Fruit fly (Drosophila melanogaster) whole organism, embryonic: Measurements from ENCODE around the gene Spase25.

Experiments
- Asciz ChIP-seq: fragments of 200-800 bp; sonication (Bioruptor generic); optimal IDR thresholded peaks from 2 replicates; lab custom pipeline; 2017; ENCODE audit warnings: missing biosample characterization, mild to moderate bottlenecking, missing genetic modification characterization, missing genetic modification reagents
- CG10366 ChIP-seq: fragments of 200-800 bp; sonication (Bioruptor generic); IDR thresholded peaks from 2 replicates; pipeline ENCODE4 v1.3.6; 2022; ENCODE audit warnings: missing biosample characterization, missing genetic modification characterization
- CG13894 ChIP-seq: fragments of 200-800 bp; sonication (Bioruptor generic); optimal IDR thresholded peaks from 3 replicates; lab custom pipeline; 2018; ENCODE audit warnings: missing biosample characterization, mild to moderate bottlenecking, missing genetic modification characterization, moderate library complexity
- CG17186 ChIP-seq: fragments of 200-800 bp; sonication (Bioruptor generic); optimal IDR thresholded peaks from 3 replicates; lab custom pipeline; 2017; ENCODE audit warnings: missing biosample characterization, missing genetic modification reagents, missing genetic modification characterization
- CG17568 ChIP-seq: fragments of 200-800 bp; sonication (Bioruptor generic); optimal IDR thresholded peaks from 2 replicates; lab custom pipeline; 2018; ENCODE audit warnings: missing biosample characterization, mild to moderate bottlenecking, missing genetic modification characterization, moderate library complexity
- CG1792 ChIP-seq: fragments of 200-800 bp; sonication (Bioruptor generic); optimal IDR thresholded peaks from 2 replicates; lab custom pipeline; 2016; ENCODE audit warnings: missing biosample characterization, missing genetic modification characterization
- CG30020 ChIP-seq: fragments of 200-800 bp; optimal IDR thresholded peaks from 2 replicates; lab custom pipeline; 2019; ENCODE audit warnings: missing biosample characterization, mild to moderate bottlenecking, missing genetic modification characterization, moderate library complexity
- CG3163 ChIP-seq: fragments of 200-800 bp; sonication (Bioruptor generic); optimal IDR thresholded peaks from 3 replicates; lab custom pipeline; 2016; ENCODE audit warnings: missing biosample characterization, missing genetic modification characterization
- CG32532 ChIP-seq: fragments of 200-800 bp; sonication (Bioruptor generic); IDR thresholded peaks from 2 replicates; pipeline ENCODE4 v1.3.6; 2022; ENCODE audit warnings: missing biosample characterization, missing genetic modification characterization
- CG4360 ChIP-seq: fragments of 200-800 bp; sonication (Bioruptor generic); IDR thresholded peaks from 2 replicates; pipeline ENCODE4 v1.3.6; 2022; ENCODE audit warnings: missing biosample characterization, missing genetic modification characterization
- CG6813 ChIP-seq: fragments of 200-800 bp; sonication (Bioruptor generic); optimal IDR thresholded peaks from 2 replicates; lab custom pipeline; 2017; ENCODE audit warnings: missing biosample characterization, missing genetic modification characterization, mild to moderate bottlenecking, moderate library complexity, missing genetic modification reagents
- CG7963 ChIP-seq: fragments of 200-800 bp; sonication (Bioruptor generic); IDR thresholded peaks from 3 replicates; pipeline ENCODE4 v1.3.6; 2022; ENCODE audit warnings: missing biosample characterization, missing genetic modification characterization; ENCODE audit not compliant: partially characterized antibody
- CG8388 ChIP-seq: fragments of 200-800 bp; sonication (Bioruptor generic); optimal IDR thresholded peaks from 2 replicates; lab custom pipeline; 2019; ENCODE audit warnings: missing biosample characterization, mild to moderate bottlenecking, missing genetic modification characterization, moderate library complexity
- CG8944 ChIP-seq: fragments of 200-800 bp; sonication (Bioruptor generic); optimal IDR thresholded peaks from 3 replicates; lab custom pipeline; 2016; ENCODE audit warnings: missing biosample characterization, missing genetic modification characterization
- Chrac-16 ChIP-seq: fragments of 200-800 bp; sonication (Bioruptor generic); optimal IDR thresholded peaks from 3 replicates; lab custom pipeline; 2016; ENCODE audit warnings: missing biosample characterization, missing genetic modification characterization
- D19A ChIP-seq: fragments of 200-800 bp; optimal IDR thresholded peaks from 3 replicates; lab custom pipeline; 2019; ENCODE audit warnings: missing biosample characterization, mild to moderate bottlenecking, missing genetic modification characterization, moderate library complexity
- Dip2 ChIP-seq: fragments of 200-800 bp; sonication (Bioruptor generic); IDR thresholded peaks from 2 replicates; pipeline ENCODE4 v1.3.6; 2022; ENCODE audit warnings: missing biosample characterization, missing genetic modification characterization
- E2f1 ChIP-seq: fragments of 200-800 bp; sonication (Bioruptor generic); IDR thresholded peaks from 2 replicates; pipeline ENCODE4 v1.3.6; 2022; ENCODE audit warnings: missing biosample characterization, missing genetic modification characterization
- E2f2 ChIP-seq: fragments of 200-800 bp; sonication (Bioruptor generic); IDR thresholded peaks from 2 replicates; pipeline ENCODE4 v1.3.6; 2022; ENCODE audit warnings: missing biosample characterization, missing genetic modification characterization
- Elba2 ChIP-seq: fragments of 200-800 bp; sonication (Bioruptor generic); optimal IDR thresholded peaks from 3 replicates; lab custom pipeline; 2016; ENCODE audit warnings: missing biosample characterization, missing genetic modification characterization
- Fer1 ChIP-seq: fragments of 200-800 bp; sonication (Bioruptor generic); optimal IDR thresholded peaks from 2 replicates; lab custom pipeline; 2017; ENCODE audit warnings: missing biosample characterization, mild to moderate bottlenecking, missing genetic modification characterization
- Hr3 ChIP-seq: fragments of 200-800 bp; sonication (Bioruptor generic); optimal IDR thresholded peaks from 3 replicates; lab custom pipeline; 2016; ENCODE audit warnings: missing biosample characterization, missing genetic modification characterization
- Nf-YA ChIP-seq: fragments of 200-800 bp; sonication (Bioruptor generic); IDR thresholded peaks from 2 replicates; pipeline ENCODE4 v1.3.6; 2022; ENCODE audit warnings: missing biosample characterization, missing genetic modification characterization
- Ravus ChIP-seq: fragments of 200-800 bp; sonication (Bioruptor generic); IDR thresholded peaks from 2 replicates; pipeline ENCODE4 v1.3.6; 2022; ENCODE audit warnings: missing biosample characterization, missing genetic modification characterization
- Side ChIP-seq: fragments of 200-800 bp; sonication (Bioruptor generic); optimal IDR thresholded peaks from 2 replicates; lab custom pipeline; 2016; ENCODE audit warnings: missing biosample characterization, missing genetic modification characterization
- Stat92E ChIP-seq, 3 experiments: fragments of >200 bp in 2 of 3; fragments of 200-800 bp in 1 of 3; sonication (Bioruptor generic) in 1 of 3; optimal IDR thresholded peaks; 2 replicates each; lab custom pipeline; 2017 to 2019; ENCODE audit warnings: missing biosample characterization in 3 of 3, missing genetic modification characterization in 3 of 3, mild to moderate bottlenecking in 1 of 3, moderate library complexity in 1 of 3
- YL-1 ChIP-seq: fragments of 200-800 bp; sonication (Bioruptor generic); optimal IDR thresholded peaks from 3 replicates; lab custom pipeline; 2017; ENCODE audit warnings: missing biosample characterization, mild to moderate bottlenecking, missing genetic modification characterization
- ab ChIP-seq: fragments of 200-800 bp; sonication (Bioruptor generic); optimal IDR thresholded peaks from 2 replicates; lab custom pipeline; 2016; ENCODE audit warnings: missing biosample characterization, missing genetic modification characterization
- abd-A ChIP-seq: fragments of 200-800 bp; sonication (Bioruptor generic); optimal IDR thresholded peaks from 3 replicates; lab custom pipeline; 2019; ENCODE audit warnings: missing biosample characterization, mild to moderate bottlenecking, missing genetic modification characterization, moderate library complexity
- az2 ChIP-seq: fragments of 200-800 bp; sonication (Bioruptor generic); optimal IDR thresholded peaks from 3 replicates; lab custom pipeline; 2016; ENCODE audit warnings: missing biosample characterization, missing genetic modification characterization
- chinmo ChIP-seq: fragments of 200-800 bp; sonication (Bioruptor generic); IDR thresholded peaks from 4 replicates; pipeline ENCODE4 v1.3.6; 2022; ENCODE audit warnings: missing biosample characterization, missing genetic modification characterization; ENCODE audit not compliant: partially characterized antibody
- crc ChIP-seq: fragments of 200-800 bp; sonication (Bioruptor generic); optimal IDR thresholded peaks from 2 replicates; lab custom pipeline; 2016; ENCODE audit warnings: missing biosample characterization, missing genetic modification characterization
- dm ChIP-seq: fragments of 200-800 bp; sonication (Bioruptor generic); optimal IDR thresholded peaks from 3 replicates; lab custom pipeline; 2016; ENCODE audit warnings: missing biosample characterization, missing genetic modification characterization
- ewg ChIP-seq: fragments of 200-800 bp; sonication (Bioruptor generic); optimal IDR thresholded peaks from 3 replicates; lab custom pipeline; 2017; ENCODE audit warnings: mild to moderate bottlenecking, missing biosample characterization, missing genetic modification reagents, missing genetic modification characterization
- ham ChIP-seq: fragments of 200-800 bp; sonication (Bioruptor generic); IDR thresholded peaks from 2 replicates; pipeline ENCODE4 v1.3.6; 2022; ENCODE audit warnings: missing biosample characterization, missing genetic modification characterization
- kah ChIP-seq: fragments of 200-800 bp; sonication (Bioruptor generic); optimal IDR thresholded peaks from 2 replicates; lab custom pipeline; 2018; ENCODE audit warnings: missing biosample characterization, mild to moderate bottlenecking, missing genetic modification characterization
- lilli ChIP-seq: fragments of 200-800 bp; sonication (Bioruptor generic); optimal IDR thresholded peaks from 3 replicates; lab custom pipeline; 2016; ENCODE audit warnings: missing biosample characterization, missing genetic modification characterization
- nerfin-1 ChIP-seq: fragments of 200-800 bp; sonication (Bioruptor generic); optimal IDR thresholded peaks from 3 replicates; lab custom pipeline; 2019; ENCODE audit warnings: missing biosample characterization, mild to moderate bottlenecking, missing genetic modification characterization, moderate library complexity
- rib ChIP-seq: fragments of 200-800 bp; sonication (Bioruptor generic); IDR thresholded peaks from 2 replicates; pipeline ENCODE4 v1.3.6; 2022; ENCODE audit warnings: missing biosample characterization, missing genetic modification characterization
- run ChIP-seq: fragments of 200-800 bp; sonication (Bioruptor generic); optimal IDR thresholded peaks from 3 replicates; lab custom pipeline; 2018; ENCODE audit warnings: missing biosample characterization, mild to moderate bottlenecking, missing genetic modification characterization
- shn ChIP-seq: fragments of 200-800 bp; sonication (Bioruptor generic); optimal IDR thresholded peaks from 3 replicates; lab custom pipeline; 2016; ENCODE audit warnings: missing biosample characterization, missing genetic modification characterization
- tap ChIP-seq: fragments of 200-800 bp; optimal IDR thresholded peaks from 3 replicates; lab custom pipeline; 2019; ENCODE audit warnings: missing biosample characterization, mild to moderate bottlenecking, missing genetic modification characterization, moderate library complexity
- trem ChIP-seq: fragments of 200-800 bp; optimal IDR thresholded peaks from 3 replicates; lab custom pipeline; 2019; ENCODE audit warnings: missing biosample characterization, mild to moderate bottlenecking, missing genetic modification characterization, moderate library complexity
- wdn ChIP-seq: fragments of 200-800 bp; sonication (Bioruptor generic); IDR thresholded peaks from 2 replicates; pipeline ENCODE4 v1.3.6; 2022; ENCODE audit warnings: missing biosample characterization, missing genetic modification characterization
- wek ChIP-seq: fragments of 200-800 bp; sonication (Bioruptor generic); optimal IDR thresholded peaks from 3 replicates; lab custom pipeline; 2018; ENCODE audit warnings: missing biosample characterization, mild to moderate bottlenecking, missing genetic modification characterization, moderate library complexity
- zen2 ChIP-seq: fragments of 200-800 bp; sonication (Bioruptor generic); IDR thresholded peaks from 3 replicates; pipeline ENCODE4 v1.3.6; 2022; ENCODE audit warnings: missing biosample characterization, missing genetic modification characterization; ENCODE audit not compliant: partially characterized antibody
- zf30C ChIP-seq: fragments of 200-800 bp; sonication (Bioruptor generic); optimal IDR thresholded peaks from 3 replicates; lab custom pipeline; 2018; ENCODE audit warnings: missing biosample characterization, mild to moderate bottlenecking, missing genetic modification characterization
- zfh2 ChIP-seq: fragments of 200-800 bp; sonication (Bioruptor generic); optimal IDR thresholded peaks from 2 replicates; lab custom pipeline; 2016; ENCODE audit warnings: missing biosample characterization, missing genetic modification characterization

Spase25 gene

dm6 chrX:11521561-11522546, 36.8 kb downstream of the Spase25 start (continued):
- peak; percentile 46 for TF ChIP-seq trem (tag; lab: Kevin White, UChicago)
- peak; percentile 30 for TF ChIP-seq Chrac-16
- TF ChIP-seq zfh2 = no peak
- peak; percentile 44 for TF ChIP-seq nerfin-1 (tag; lab: Kevin White, UChicago)
- peak; percentile 66 for TF ChIP-seq CG10366 (GFP tag; lab: Robert Waterston, UW)
- no peak for TF ChIP-seq wek (GFP tag; lab: Kevin White, UChicago)
- peak; percentile 30 for TF ChIP-seq lilli
- TF ChIP-seq chinmo (GFP tag; lab: Robert Waterston, UW) = 0 out of 4 replicates have a peak, but pooled peaks have one; percentile 41
- TF ChIP-seq Ravus (GFP tag; lab: Robert Waterston, UW) = no peak
- peak; percentile 15 for TF ChIP-seq CG1792 (GFP tag; lab: Kevin White, UChicago)
- no peak for TF ChIP-seq ham (GFP tag; lab: Robert Waterston, UW)
- peak; percentile 59 for TF ChIP-seq E2f2 (GFP tag; lab: Robert Waterston, UW)
- TF ChIP-seq zf30C (GFP tag; lab: Kevin White, UChicago) = no peak
- peak; percentile 99 for TF ChIP-seq D19A (tag; lab: Kevin White, UChicago)
- peak; percentile 29; the same call in 1 of the 2 replicates for TF ChIP-seq CG32532
- TF ChIP-seq shn = no peak
- peak; percentile 11 for TF ChIP-seq crc
- no peak for TF ChIP-seq Dip2 (GFP tag; lab: Robert Waterston, UW)
- TF ChIP-seq CG8944 (GFP tag; lab: Kevin White, UChicago) = peak; percentile 20
- TF ChIP-seq wdn (GFP tag; lab: Robert Waterston, UW) = 0 out of 2 replicates have a peak, but pooled peaks have one; percentile 15
- no peak for TF ChIP-seq Asciz
- TF ChIP-seq Side = no peak
- no peak for TF ChIP-seq abd-A
- TF ChIP-seq zen2 (GFP tag; lab: Robert Waterston, UW) = no peak
- TF ChIP-seq Elba2 (GFP tag; lab: Kevin White, UChicago) = no peak
- TF ChIP-seq tap (tag; lab: Kevin White, UChicago) = peak; percentile 68
- TF ChIP-seq kah = peak; percentile 24
- TF ChIP-seq Fer1 (GFP tag; lab: Kevin White, UChicago) = peak; percentile 57
- TF ChIP-seq ab (GFP tag; lab: Kevin White, UChicago) = no peak
- TF ChIP-seq Stat92E (GFP tag; optimal IDR thresholded peaks at IDR 0.05; lab: Kevin White, UChicago) = no peak
- no peak for TF ChIP-seq dm (GFP tag; lab: Kevin White, UChicago)
- no peak for TF ChIP-seq CG17186 (GFP tag; lab: Kevin White, UChicago)
- TF ChIP-seq az2 = peak; percentile 66
- peak; percentile 44 for TF ChIP-seq run
- no peak for TF ChIP-seq CG7963 (GFP tag; lab: Robert Waterston, UW)
- peak; percentile 65 for TF ChIP-seq E2f1 (GFP tag; lab: Robert Waterston, UW)
- no peak for TF ChIP-seq CG3163 (GFP tag; lab: Kevin White, UChicago)
- peak; percentile 40 for TF ChIP-seq ewg (GFP tag; lab: Kevin White, UChicago)
- TF ChIP-seq CG13894 = no peak
- no peak for TF ChIP-seq Nf-YA (GFP tag; lab: Robert Waterston, UW)
- TF ChIP-seq rib (GFP tag; lab: Robert Waterston, UW) = no peak
- TF ChIP-seq YL-1 (GFP tag; lab: Kevin White, UChicago) = no peak
- peak; percentile 66 for TF ChIP-seq CG8388 (GFP tag; lab: Kevin White, UChicago)
- no peak for TF ChIP-seq CG17568 (GFP tag; lab: Kevin White, UChicago)
- peak; percentile 38 for TF ChIP-seq CG6813 (GFP tag; lab: Kevin White, UChicago)
- peak; percentile 62 for TF ChIP-seq Hr3 (GFP tag; lab: Kevin White, UChicago)
- peak; percentile 8; the same call in 1 of the 2 replicates for TF ChIP-seq CG4360 (GFP tag; lab: Robert Waterston, UW)
- no peak for TF ChIP-seq CG30020 (tag; lab: Kevin White, UChicago)
